Worm (Caenorhabditis elegans) whole organism, L3 larva: Measurements from ENCODE around the gene F32D8.8.

ENCODE experiments used
- aly-2 ChIP-seq: fragments of 150-350 bp; optimal IDR thresholded peaks from 2 replicates; lab custom pipeline; 2014; ENCODE audit warnings: missing biosample characterization, missing genetic modification characterization
- daf-12 ChIP-seq: fragments of 150-350 bp; optimal IDR thresholded peaks from 2 replicates; lab custom pipeline; 2014; ENCODE audit warnings: missing biosample characterization, missing genetic modification reagents, missing genetic modification characterization
- elt-1 ChIP-seq: fragments of 150-350 bp; optimal IDR thresholded peaks from 2 replicates; lab custom pipeline; 2014; ENCODE audit warnings: missing biosample characterization, missing genetic modification characterization
- elt-2 ChIP-seq: sonication (generic microtip); optimal IDR thresholded peaks from 2 replicates; lab custom pipeline; 2016; ENCODE audit warnings: missing genetic modification reagents, mild to moderate bottlenecking, missing genetic modification characterization, missing compliant biosample characterization
- fos-1 ChIP-seq: fragments of 150-350 bp; optimal IDR thresholded peaks from 2 replicates; lab custom pipeline; 2014; ENCODE audit warnings: missing biosample characterization, missing genetic modification characterization
- nhr-28 ChIP-seq: fragments of 150-350 bp; optimal IDR thresholded peaks from 2 replicates; lab custom pipeline; 2014; ENCODE audit warnings: missing biosample characterization, missing genetic modification characterization
- nhr-77 ChIP-seq: fragments of 150-350 bp; optimal IDR thresholded peaks from 2 replicates; lab custom pipeline; 2014; ENCODE audit warnings: missing biosample characterization, missing genetic modification characterization
- skn-1 ChIP-seq: fragments of 150-350 bp; optimal IDR thresholded peaks from 2 replicates; lab custom pipeline; 2014; ENCODE audit warnings: missing biosample characterization, missing genetic modification characterization
- unc-62 ChIP-seq: fragments of 150-350 bp; sonication (generic microtip); optimal IDR thresholded peaks from 4 replicates; lab custom pipeline; 2014; ENCODE audit warnings: missing biosample characterization, missing genetic modification reagents, missing genetic modification characterization
- zag-1 ChIP-seq: fragments of 150-350 bp; optimal IDR thresholded peaks from 2 replicates; lab custom pipeline; 2014; ENCODE audit warnings: missing biosample characterization, missing genetic modification characterization
- ztf-11 ChIP-seq: fragments of 150-350 bp; optimal IDR thresholded peaks from 2 replicates; lab custom pipeline; 2014; ENCODE audit warnings: missing biosample characterization, missing genetic modification characterization

DNA sequence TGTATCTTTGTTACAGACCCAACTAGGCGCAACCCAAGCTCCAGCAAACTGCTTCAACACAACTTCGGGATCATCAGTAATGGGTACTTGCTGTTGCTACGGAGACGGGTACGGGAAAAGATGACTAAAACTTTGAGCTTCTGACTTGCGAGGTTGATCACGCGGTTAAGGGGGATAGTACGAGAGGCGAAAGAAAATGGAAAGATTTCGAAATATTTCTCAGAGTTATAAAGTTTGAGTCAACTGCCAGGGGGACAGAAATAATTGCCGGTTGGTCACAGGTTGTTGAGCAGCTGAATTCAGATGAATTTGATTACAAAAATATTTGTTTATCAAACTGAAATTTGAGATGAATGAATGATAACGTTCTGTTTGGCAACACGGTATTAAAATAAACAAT is 23.1 kb upstream of the F32D8.8 start:
- TF ChIP-seq elt-2 (no peak), aly-2 (tag; lab: Kevin White, UChicago) (no peak), fos-1 (no peak), daf-12 (tag; lab: Kevin White, UChicago) (no peak), zag-1 (tag; lab: Kevin White, UChicago) (no peak), nhr-77 (tag; lab: Kevin White, UChicago) (no peak), skn-1 (tag; lab: Kevin White, UChicago) (no peak), ztf-11 (tag; lab: Kevin White, UChicago) (no peak), nhr-28 (no peak), unc-62 (GFP tag; lab: Kevin White, UChicago) (no peak), elt-1 (tag; lab: Kevin White, UChicago) (no peak)
